In the genomic region with DNA sequence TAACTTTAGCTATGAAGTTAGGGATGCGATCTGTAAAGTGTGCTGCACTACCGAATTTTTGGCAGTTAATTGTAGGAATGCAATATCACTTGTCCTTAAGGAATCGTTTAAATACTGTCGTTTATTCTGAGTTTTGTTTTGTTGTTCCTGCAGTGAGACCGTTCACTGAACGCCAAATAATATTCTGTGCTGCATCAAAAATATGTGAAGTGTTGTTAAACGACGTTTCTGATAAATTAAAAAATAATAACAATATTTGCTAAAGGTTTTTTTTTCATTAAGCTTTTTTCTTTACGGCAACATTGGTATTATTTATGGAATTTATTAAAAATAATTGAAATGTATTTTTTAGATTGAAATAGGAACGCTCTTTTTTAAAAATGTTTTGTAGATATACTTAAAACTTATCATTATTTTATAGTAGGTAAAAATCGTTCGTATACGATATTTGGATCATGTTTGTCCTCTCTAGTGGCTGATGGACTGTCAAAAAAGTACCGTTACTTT, we compare ENCODE assay signal across 1 fruit fly cellular context.
TF ChIP-seq lines count a peak whose summit lies in the region.

A gene (minus strand): TSS at position 182 of the 507 bp plus-strand sequence.

TF ChIP-seq in whole organism, embryonic, 481 proteins besides CTCF, POLR2A, EP300 and RAD21 (continued from another document and continues in another):
- TF ChIP-seq ken (GFP tag; IDR thresholded peaks at IDR 0.05; lab: Robert Waterston, UW) (no peak), CG8290 (GFP tag; optimal IDR thresholded peaks at IDR 0.05; lab: Kevin White, UChicago) (peak; percentile 41), CG8290 (tag; optimal IDR thresholded peaks at IDR 0.05; lab: Kevin White, UChicago) (no peak), Dip2 (GFP tag; IDR thresholded peaks at IDR 0.05; lab: Robert Waterston, UW) (no peak), Ets97D (GFP tag; optimal IDR thresholded peaks at IDR 0.05; lab: Kevin White, UChicago) (peak; percentile 45), CG34224 (GFP tag; IDR thresholded peaks at IDR 0.05; lab: Robert Waterston, UW; ENCODE audit: partially characterized antibody) (no peak), vnd (GFP tag; IDR thresholded peaks at IDR 0.05; lab: Robert Waterston, UW; ENCODE audit: partially characterized antibody) (no peak), CG15011 (GFP tag; optimal IDR thresholded peaks at IDR 0.05; lab: Kevin White, UChicago) (no peak), gfzf (GFP tag; optimal IDR thresholded peaks at IDR 0.05; lab: Kevin White, UChicago) (peak; percentile 78), Deaf1 (tag; optimal IDR thresholded peaks at IDR 0.05; lab: Kevin White, UChicago) (no peak), nerfin-2 (GFP tag; IDR thresholded peaks at IDR 0.05; lab: Robert Waterston, UW; ENCODE audit: partially characterized antibody) (no peak), sima (GFP tag; optimal IDR thresholded peaks at IDR 0.05; lab: Kevin White, UChicago) (no peak), luna (GFP tag; optimal IDR thresholded peaks at IDR 0.05; lab: Kevin White, UChicago) (no peak), vvl (GFP tag; IDR thresholded peaks at IDR 0.05; lab: Robert Waterston, UW) (peak; percentile 49; the same call in 1 of the 2 replicates), crp (GFP tag; optimal IDR thresholded peaks at IDR 0.05; lab: Kevin White, UChicago) (peak in 1 of 2 experiments; percentile 21), CG12299 (tag; optimal IDR thresholded peaks at IDR 0.05; lab: Kevin White, UChicago) (peak; percentile 54), sens-2 (GFP tag; IDR thresholded peaks at IDR 0.05; lab: Robert Waterston, UW) (no peak), so (GFP tag; IDR thresholded peaks at IDR 0.05; lab: Robert Waterston, UW) (no peak), CG15601 (tag; optimal IDR thresholded peaks at IDR 0.05; lab: Kevin White, UChicago) (peak; percentile 53), nerfin-1 (tag; optimal IDR thresholded peaks at IDR 0.05; lab: Kevin White, UChicago) (peak; percentile 27), Usf (GFP tag; optimal IDR thresholded peaks at IDR 0.05; lab: Kevin White, UChicago) (no peak), fd64A (GFP tag; optimal IDR thresholded peaks at IDR 0.05; lab: Kevin White, UChicago) (no peak), al (GFP tag; IDR thresholded peaks at IDR 0.05; lab: Robert Waterston, UW) (no peak), CG16813 (GFP tag; IDR thresholded peaks at IDR 0.05; lab: Robert Waterston, UW; ENCODE audit: partially characterized antibody) (no peak), HmgD (GFP tag; optimal IDR thresholded peaks at IDR 0.05; lab: Kevin White, UChicago) (no peak), E2f1 (GFP tag; IDR thresholded peaks at IDR 0.05; lab: Robert Waterston, UW) (no peak), sob (GFP tag; IDR thresholded peaks at IDR 0.05; lab: Robert Waterston, UW) (no peak), CG15269 (tag; optimal IDR thresholded peaks at IDR 0.05; lab: Kevin White, UChicago) (no peak), Pdp1 (GFP tag; optimal IDR thresholded peaks at IDR 0.05; lab: Kevin White, UChicago) (peak; percentile 5 to 29), CG1024 (GFP tag; IDR thresholded peaks at IDR 0.05; lab: Robert Waterston, UW) (no peak), kni (GFP tag; optimal IDR thresholded peaks at IDR 0.05; lab: Kevin White, UChicago) (no peak), ara (GFP tag; IDR thresholded peaks at IDR 0.05; lab: Robert Waterston, UW) (no peak), disco-r (GFP tag; optimal IDR thresholded peaks at IDR 0.05; lab: Kevin White, UChicago) (no peak), CG4730 (GFP tag; IDR thresholded peaks at IDR 0.05; lab: Robert Waterston, UW) (no peak), B-H1 (GFP tag; IDR thresholded peaks at IDR 0.05; lab: Robert Waterston, UW) (no peak), CG9609 (GFP tag; optimal IDR thresholded peaks at IDR 0.05; lab: Kevin White, UChicago) (no peak), sc (optimal IDR thresholded peaks at IDR 0.05; lab: Kevin White, UChicago) (no peak), sc (GFP tag; optimal IDR thresholded peaks at IDR 0.05; lab: Kevin White, UChicago) (no peak), CG17802 (tag; optimal IDR thresholded peaks at IDR 0.05; lab: Kevin White, UChicago) (no peak), Hmr (GFP tag; optimal IDR thresholded peaks at IDR 0.05; lab: Kevin White, UChicago) (no peak), Fer1 (GFP tag; optimal IDR thresholded peaks at IDR 0.05; lab: Kevin White, UChicago) (peak; percentile 2), CG11504 (tag; optimal IDR thresholded peaks at IDR 0.05; lab: Kevin White, UChicago) (no peak), Taf1 (GFP tag; IDR thresholded peaks at IDR 0.05; lab: Robert Waterston, UW) (no peak), Chrac-16 (GFP tag; optimal IDR thresholded peaks at IDR 0.05; lab: Kevin White, UChicago) (peak; percentile 42), CG15514 (GFP tag; optimal IDR thresholded peaks at IDR 0.05; lab: Kevin White, UChicago) (peak; percentile 47), usp (GFP tag; optimal IDR thresholded peaks at IDR 0.05; lab: Kevin White, UChicago) (no peak), D19B (GFP tag; optimal IDR thresholded peaks at IDR 0.05; lab: Kevin White, UChicago) (peak; percentile 73), CG9932 (GFP tag; IDR thresholded peaks at IDR 0.05; lab: Robert Waterston, UW) (peak; percentile 45), tgo (GFP tag; IDR thresholded peaks at IDR 0.05; lab: Robert Waterston, UW) (no peak), Scr (GFP tag; IDR thresholded peaks at IDR 0.05; lab: Robert Waterston, UW; ENCODE audit: partially characterized antibody) (peak; percentile 44; the same call in 1 of the 2 replicates), CG31224 (GFP tag; IDR thresholded peaks at IDR 0.05; lab: Robert Waterston, UW) (no peak), CG4424 (GFP tag; optimal IDR thresholded peaks at IDR 0.05; lab: Kevin White, UChicago) (peak; percentile 48), CG18476 (GFP tag; optimal IDR thresholded peaks at IDR 0.05; lab: Kevin White, UChicago) (peak; percentile 29), trh (GFP tag; optimal IDR thresholded peaks at IDR 0.05; lab: Kevin White, UChicago) (no peak), psq (GFP tag; optimal IDR thresholded peaks at IDR 0.05; lab: Kevin White, UChicago) (no peak), CG9727 (GFP tag; optimal IDR thresholded peaks at IDR 0.05; lab: Kevin White, UChicago) (peak; percentile 50), CG15073 (GFP tag; optimal IDR thresholded peaks at IDR 0.05; lab: Kevin White, UChicago) (no peak), ab (GFP tag; optimal IDR thresholded peaks at IDR 0.05; lab: Kevin White, UChicago) (no peak), CG10462 (GFP tag; optimal IDR thresholded peaks at IDR 0.05; lab: Kevin White, UChicago) (no peak), Sry-δ (GFP tag; optimal IDR thresholded peaks at IDR 0.05; lab: Kevin White, UChicago) (peak; percentile 61), ems (GFP tag; optimal IDR thresholded peaks at IDR 0.05; lab: Kevin White, UChicago) (no peak), gcm (GFP tag; optimal IDR thresholded peaks at IDR 0.05; lab: Kevin White, UChicago) (peak; percentile 1), Spps (tag; optimal IDR thresholded peaks at IDR 0.05; lab: Kevin White, UChicago) (no peak), caup (GFP tag; optimal IDR thresholded peaks at IDR 0.05; lab: Kevin White, UChicago; ENCODE audit: severe bottlenecking) (no peak), Bgb (GFP tag; IDR thresholded peaks at IDR 0.05; lab: Robert Waterston, UW; ENCODE audit: partially characterized antibody) (no peak), CG2199 (GFP tag; IDR thresholded peaks at IDR 0.05; lab: Robert Waterston, UW) (no peak), Ada2b (GFP tag; IDR thresholded peaks at IDR 0.05; lab: Robert Waterston, UW) (no peak), CG14050 (GFP tag; IDR thresholded peaks at IDR 0.05; lab: Robert Waterston, UW) (no peak), CG2129 (GFP tag; IDR thresholded peaks at IDR 0.05; lab: Robert Waterston, UW; ENCODE audit: partially characterized antibody) (no peak), NFAT (GFP tag; IDR thresholded peaks at IDR 0.05; lab: Robert Waterston, UW) (no peak), CG7786 (GFP tag; optimal IDR thresholded peaks at IDR 0.05; lab: Kevin White, UChicago) (no peak), CG10654 (GFP tag; optimal IDR thresholded peaks at IDR 0.05; lab: Kevin White, UChicago) (no peak), CG1647 (GFP tag; optimal IDR thresholded peaks at IDR 0.05; lab: Kevin White, UChicago) (no peak), CG13624 (GFP tag; optimal IDR thresholded peaks at IDR 0.05; lab: Kevin White, UChicago) (no peak), mam (GFP tag; optimal IDR thresholded peaks at IDR 0.05; lab: Kevin White, UChicago) (no peak), fu2 (GFP tag; optimal IDR thresholded peaks at IDR 0.05; lab: Kevin White, UChicago) (no peak), Dll (GFP tag; IDR thresholded peaks at IDR 0.05; lab: Robert Waterston, UW; ENCODE audit: partially characterized antibody) (peak; percentile 66), Xrp1 (GFP tag; IDR thresholded peaks at IDR 0.05; lab: Robert Waterston, UW) (peak; percentile 55), pho (GFP tag; optimal IDR thresholded peaks at IDR 0.05; lab: Kevin White, UChicago) (peak; percentile 12), ssp (GFP tag; IDR thresholded peaks at IDR 0.05; lab: Robert Waterston, UW) (no peak), z (GFP tag; IDR thresholded peaks at IDR 0.05; lab: Robert Waterston, UW) (no peak), wek (GFP tag; optimal IDR thresholded peaks at IDR 0.05; lab: Kevin White, UChicago) (no peak), CG18599 (GFP tag; optimal IDR thresholded peaks at IDR 0.05; lab: Kevin White, UChicago) (no peak), Gsc (GFP tag; IDR thresholded peaks at IDR 0.05; lab: Robert Waterston, UW) (no peak), CG32767 (GFP tag; IDR thresholded peaks at IDR 0.05; lab: Robert Waterston, UW) (no peak), CG12744 (GFP tag; optimal IDR thresholded peaks at IDR 0.05; lab: Kevin White, UChicago) (no peak), pfk (GFP tag; optimal IDR thresholded peaks at IDR 0.05; lab: Kevin White, UChicago) (no peak), chn (GFP tag; optimal IDR thresholded peaks at IDR 0.05; lab: Kevin White, UChicago) (no peak), Ptx1 (GFP tag; IDR thresholded peaks at IDR 0.05; lab: Robert Waterston, UW) (0 out of 2 replicates have a peak, but pooled peaks have one; percentile 25), danr (GFP tag; IDR thresholded peaks at IDR 0.05; lab: Robert Waterston, UW) (no peak), CG13424 (tag; optimal IDR thresholded peaks at IDR 0.05; lab: Kevin White, UChicago) (peak; percentile 25), CG7987 (GFP tag; optimal IDR thresholded peaks at IDR 0.05; lab: Kevin White, UChicago) (no peak), CG8765 (GFP tag; IDR thresholded peaks at IDR 0.05; lab: Robert Waterston, UW) (no peak), CG17829 (tag; optimal IDR thresholded peaks at IDR 0.05; lab: Kevin White, UChicago) (peak; percentile 38), tup (GFP tag; optimal IDR thresholded peaks at IDR 0.05; lab: Kevin White, UChicago) (no peak), CG15696 (tag; optimal IDR thresholded peaks at IDR 0.05; lab: Kevin White, UChicago) (peak; percentile 46), CG4617 (GFP tag; optimal IDR thresholded peaks at IDR 0.05; lab: Kevin White, UChicago; ENCODE audit: borderline replicate concordance) (peak; percentile 64), lab (GFP tag; optimal IDR thresholded peaks at IDR 0.05; lab: Kevin White, UChicago) (peak; percentile 52), nmo (GFP tag; optimal IDR thresholded peaks at IDR 0.05; lab: Kevin White, UChicago) (peak; percentile 75), Oli (tag; optimal IDR thresholded peaks at IDR 0.05; lab: Kevin White, UChicago) (no peak), CG17568 (GFP tag; optimal IDR thresholded peaks at IDR 0.05; lab: Kevin White, UChicago) (no peak), zf30C (GFP tag; optimal IDR thresholded peaks at IDR 0.05; lab: Kevin White, UChicago) (no peak), rib (GFP tag; IDR thresholded peaks at IDR 0.05; lab: Robert Waterston, UW) (no peak), slbo (GFP tag; IDR thresholded peaks at IDR 0.05; lab: Robert Waterston, UW) (peak; percentile 45; the same call in 1 of the 2 replicates), eve (GFP tag; optimal IDR thresholded peaks at IDR 0.05; lab: Kevin White, UChicago) (no peak), CG31365 (tag; optimal IDR thresholded peaks at IDR 0.05; lab: Kevin White, UChicago) (no peak), CG10274 (GFP tag; optimal IDR thresholded peaks at IDR 0.05; lab: Kevin White, UChicago) (no peak), zen2 (GFP tag; IDR thresholded peaks at IDR 0.05; lab: Robert Waterston, UW; ENCODE audit: partially characterized antibody) (no peak), CG7963 (GFP tag; IDR thresholded peaks at IDR 0.05; lab: Robert Waterston, UW; ENCODE audit: partially characterized antibody) (no peak), B-H2 (GFP tag; optimal IDR thresholded peaks at IDR 0.05; lab: Kevin White, UChicago) (peak; percentile 62), CG18262 (tag; optimal IDR thresholded peaks at IDR 0.05; lab: Kevin White, UChicago) (peak; percentile 60), CG8089 (GFP tag; optimal IDR thresholded peaks at IDR 0.05; lab: Kevin White, UChicago) (no peak), Lpt (GFP tag; optimal IDR thresholded peaks at IDR 0.05; lab: Kevin White, UChicago) (no peak), CG6654 (GFP tag; optimal IDR thresholded peaks at IDR 0.05; lab: Kevin White, UChicago) (no peak), salm (tag; optimal IDR thresholded peaks at IDR 0.05; lab: Kevin White, UChicago) (peak; percentile 6), amos (GFP tag; IDR thresholded peaks at IDR 0.05; lab: Robert Waterston, UW; ENCODE audit: partially characterized antibody) (no peak; the same call in 1 of the 2 replicates), CG7745 (tag; optimal IDR thresholded peaks at IDR 0.05; lab: Kevin White, UChicago) (no peak), CG33557 (GFP tag; optimal IDR thresholded peaks at IDR 0.05; lab: Kevin White, UChicago) (peak; percentile 37), CG1792 (GFP tag; optimal IDR thresholded peaks at IDR 0.05; lab: Kevin White, UChicago) (no peak), ap (GFP tag; IDR thresholded peaks at IDR 0.05; lab: Robert Waterston, UW) (no peak), ttk (GFP tag; IDR thresholded peaks at IDR 0.05; lab: Robert Waterston, UW) (no peak), Gug (GFP tag; IDR thresholded peaks at IDR 0.05; lab: Robert Waterston, UW) (no peak), hth (optimal IDR thresholded peaks at IDR 0.05; lab: Kevin White, UChicago) (no peak), en (GFP tag; optimal IDR thresholded peaks at IDR 0.05; lab: Kevin White, UChicago) (no peak), CG4328 (GFP tag; optimal IDR thresholded peaks at IDR 0.05; lab: Kevin White, UChicago) (no peak), inv (GFP tag; IDR thresholded peaks at IDR 0.05; lab: Robert Waterston, UW; ENCODE audit: partially characterized antibody) (no peak), NK7.1 (GFP tag; optimal IDR thresholded peaks at IDR 0.05; lab: Kevin White, UChicago) (no peak), MBD-R2 (GFP tag; IDR thresholded peaks at IDR 0.05; lab: Robert Waterston, UW) (peak; percentile 65), tin (GFP tag; optimal IDR thresholded peaks at IDR 0.05; lab: Kevin White, UChicago) (peak; percentile 37)
